Fruit fly (Drosophila melanogaster) whole organism, wandering third instar larva: Measurements from ENCODE around the gene CG4520.

ENCODE experiments used
- Abd-B ChIP-seq: fragments of >200 bp; optimal IDR thresholded peaks from 2 replicates; lab custom pipeline; 2017; ENCODE audit warnings: missing biosample characterization, missing genetic modification characterization
- Dfd ChIP-seq: fragments of >200 bp; optimal IDR thresholded peaks from 2 replicates; lab custom pipeline; 2017; ENCODE audit warnings: missing biosample characterization, missing genetic modification characterization
- GATAd ChIP-seq: sonication (Bioruptor generic); optimal IDR thresholded peaks from 2 replicates; lab custom pipeline; 2016; ENCODE audit warnings: missing biosample characterization, missing genetic modification characterization
- Hr78 ChIP-seq: fragments of >200 bp; optimal IDR thresholded peaks from 2 replicates; lab custom pipeline; 2017; ENCODE audit warnings: missing biosample characterization, missing genetic modification characterization
- Hr83 ChIP-seq: fragments of 200-300 bp; sonication (Bioruptor generic); optimal IDR thresholded peaks from 2 replicates; lab custom pipeline; 2016; ENCODE audit warnings: missing biosample characterization, mild to moderate bottlenecking, missing genetic modification characterization, moderate library complexity; ENCODE audit not compliant: poor library complexity, severe bottlenecking
- OdsH ChIP-seq: fragments of 200-800 bp; sonication (Bioruptor generic); optimal IDR thresholded peaks from 2 replicates; lab custom pipeline; 2016; ENCODE audit warnings: missing biosample characterization, mild to moderate bottlenecking, missing genetic modification characterization
- br ChIP-seq: fragments of 200-800 bp; sonication (Bioruptor generic); optimal IDR thresholded peaks from 2 replicates; lab custom pipeline; 2016; ENCODE audit warnings: missing biosample characterization, missing genetic modification characterization
- dsf ChIP-seq: sonication (Bioruptor generic); optimal IDR thresholded peaks from 2 replicates; lab custom pipeline; 2016; ENCODE audit warnings: missing biosample characterization, missing genetic modification characterization, borderline replicate concordance
- foxo ChIP-seq, 2 experiments: fragments of 200-800 bp; sonication (Bioruptor generic); optimal IDR thresholded peaks; 2 replicates in 1 of 2; 3 replicates in 1 of 2; lab custom pipeline; 2016 to 2017; ENCODE audit warnings: missing biosample characterization in 2 of 2, missing genetic modification characterization in 2 of 2
- fru ChIP-seq: fragments of 200-800 bp; sonication (Bioruptor generic); optimal IDR thresholded peaks from 3 replicates; lab custom pipeline; 2016; ENCODE audit warnings: missing biosample characterization, mild to moderate bottlenecking, missing genetic modification characterization
- h ChIP-seq: fragments of 200-800 bp; sonication (Bioruptor generic); optimal IDR thresholded peaks from 3 replicates; lab custom pipeline; 2016; ENCODE audit warnings: missing biosample characterization, mild to moderate bottlenecking, missing genetic modification characterization
- jim ChIP-seq: fragments of 175-275, 200-325 bp; sonication (Bioruptor generic); optimal IDR thresholded peaks from 2 replicates; lab custom pipeline; 2016; ENCODE audit warnings: missing biosample characterization, mild to moderate bottlenecking, missing genetic modification characterization
- psq ChIP-seq: fragments of 200-800 bp; sonication (Bioruptor generic); optimal IDR thresholded peaks from 3 replicates; lab custom pipeline; 2017; ENCODE audit warnings: missing biosample characterization, mild to moderate bottlenecking, missing genetic modification characterization, moderate library complexity
- usp ChIP-seq: fragments of >200 bp; optimal IDR thresholded peaks from 2 replicates; lab custom pipeline; 2017; ENCODE audit warnings: missing biosample characterization, missing genetic modification characterization

- no peak for TF ChIP-seq Hr78 (GFP tag; lab: Kevin White, UChicago)
- no peak for TF ChIP-seq dsf (GFP tag; lab: Kevin White, UChicago)
- no peak for TF ChIP-seq OdsH
- no peak for TF ChIP-seq h (GFP tag; lab: Kevin White, UChicago)
- no peak for TF ChIP-seq psq
- no peak for TF ChIP-seq Abd-B
- no peak for TF ChIP-seq Dfd
- no peak for TF ChIP-seq Hr83 (GFP tag; lab: Kevin White, UChicago)
- no peak for TF ChIP-seq usp
- TF ChIP-seq fru: no peak
- no peak for TF ChIP-seq br (GFP tag; lab: Kevin White, UChicago)
- TF ChIP-seq jim (GFP tag; lab: Kevin White, UChicago): no peak
- no peak for TF ChIP-seq foxo (GFP tag; optimal IDR thresholded peaks at IDR 0.05; lab: Kevin White, UChicago)
- TF ChIP-seq GATAd: no peak
Observed at dm6 chr3R:15744354-15744753, at the start of gene CG4520.
